Worm (Caenorhabditis elegans) whole organism, L2 larva: ENCODE results near the gene K11H3.8.
A peak's percentile ranks its signal among the peaks of the same experiment; 100 is the strongest.

Experiments
- C34F6.9 ChIP-seq: fragments of 150-350 bp; optimal IDR thresholded peaks from 2 replicates; lab custom pipeline; 2014; ENCODE audit warnings: missing biosample characterization, missing genetic modification characterization
- F13H6.1 ChIP-seq: sonication (generic microtip); optimal IDR thresholded peaks from 2 replicates; lab custom pipeline; 2016; ENCODE audit warnings: missing genetic modification characterization, missing compliant biosample characterization
- R02D3.7 ChIP-seq: fragments of 150-350 bp; optimal IDR thresholded peaks from 2 replicates; lab custom pipeline; 2014; ENCODE audit warnings: missing biosample characterization, missing genetic modification characterization
- Y55F3AM.14 ChIP-seq: fragments of 200-800 bp; sonication (Bioruptor generic); optimal IDR thresholded peaks from 2 replicates; lab custom pipeline; 2018; ENCODE audit warnings: mild to moderate bottlenecking, missing genetic modification characterization, missing compliant biosample characterization
- ZK546.5 ChIP-seq: sonication (generic microtip); optimal IDR thresholded peaks from 2 replicates; lab custom pipeline; 2017; ENCODE audit warnings: missing biosample characterization, missing genetic modification characterization
- alr-1 ChIP-seq: fragments of 150-350 bp; optimal IDR thresholded peaks from 2 replicates; lab custom pipeline; 2014; ENCODE audit warnings: missing biosample characterization, missing genetic modification characterization
- aly-2 ChIP-seq: fragments of 150-350 bp; optimal IDR thresholded peaks from 2 replicates; lab custom pipeline; 2014; ENCODE audit warnings: missing biosample characterization, missing genetic modification characterization
- ama-1 ChIP-seq: fragments of 150-350 bp; optimal IDR thresholded peaks from 2 replicates; lab custom pipeline; 2018; ENCODE audit warnings: inconsistent platforms
- blmp-1 ChIP-seq: sonication (generic microtip); optimal IDR thresholded peaks from 2 replicates; lab custom pipeline; 2017; ENCODE audit warnings: missing genetic modification characterization, mild to moderate bottlenecking, missing compliant biosample characterization, antibody characterized with exemption, moderate library complexity; ENCODE audit not compliant: insufficient read depth
- ceh-16 ChIP-seq: fragments of 150-350 bp; optimal IDR thresholded peaks from 2 replicates; lab custom pipeline; 2014; ENCODE audit warnings: missing biosample characterization, missing genetic modification characterization
- ceh-82 ChIP-seq: fragments of 150-350 bp; optimal IDR thresholded peaks from 2 replicates; lab custom pipeline; 2014; ENCODE audit warnings: missing biosample characterization, missing genetic modification characterization
- crh-2 ChIP-seq: sonication (generic microtip); optimal IDR thresholded peaks from 2 replicates; lab custom pipeline; 2017; ENCODE audit warnings: missing biosample characterization, missing genetic modification characterization
- dmd-4 ChIP-seq: sonication (generic microtip); optimal IDR thresholded peaks from 2 replicates; lab custom pipeline; 2017; ENCODE audit warnings: missing biosample characterization, missing genetic modification characterization
- egl-27 ChIP-seq: sonication (generic microtip); optimal IDR thresholded peaks from 3 replicates; lab custom pipeline; 2017; ENCODE audit warnings: missing biosample characterization, missing genetic modification reagents, missing genetic modification characterization
- elt-1 ChIP-seq: fragments of 150-350 bp; optimal IDR thresholded peaks from 2 replicates; lab custom pipeline; 2014; ENCODE audit warnings: missing biosample characterization, missing genetic modification characterization
- elt-3 ChIP-seq: sonication (generic microtip); optimal IDR thresholded peaks from 2 replicates; lab custom pipeline; 2017; ENCODE audit warnings: missing biosample characterization, missing genetic modification characterization
- fos-1 ChIP-seq: fragments of 150-350 bp; optimal IDR thresholded peaks from 2 replicates; lab custom pipeline; 2014; ENCODE audit warnings: missing biosample characterization, missing genetic modification characterization
- gmeb-1 ChIP-seq: fragments of 150-350 bp; optimal IDR thresholded peaks from 2 replicates; lab custom pipeline; 2014; ENCODE audit warnings: missing biosample characterization, missing genetic modification characterization
- lin-11 ChIP-seq: fragments of 150-350 bp; sonication (generic microtip); optimal IDR thresholded peaks from 2 replicates; lab custom pipeline; 2014; ENCODE audit warnings: missing biosample characterization, missing genetic modification characterization, inconsistent platforms, mixed read lengths
- lin-13 ChIP-seq: fragments of 150-350 bp; optimal IDR thresholded peaks from 2 replicates; lab custom pipeline; 2014; ENCODE audit warnings: missing biosample characterization, missing genetic modification reagents, missing genetic modification characterization
- lin-39 ChIP-seq: fragments of 150-350 bp; optimal IDR thresholded peaks from 2 replicates; lab custom pipeline; 2014; ENCODE audit warnings: missing biosample characterization, missing genetic modification reagents, missing genetic modification characterization
- lsy-2 ChIP-seq, 2 experiments: fragments of 150-350 bp in 1 of 2; sonication (generic microtip) in 1 of 2; optimal IDR thresholded peaks; 2 replicates each; lab custom pipeline; 2014 to 2017; ENCODE audit warnings: missing biosample characterization in 2 of 2, missing genetic modification characterization in 2 of 2
- mab-5 ChIP-seq: fragments of 150-350 bp; optimal IDR thresholded peaks from 2 replicates; lab custom pipeline; 2014; ENCODE audit warnings: missing biosample characterization, missing genetic modification characterization
- mbf-1 ChIP-seq: sonication (generic microtip); optimal IDR thresholded peaks from 2 replicates; lab custom pipeline; 2017; ENCODE audit warnings: missing biosample characterization, missing genetic modification characterization
- mdl-1 ChIP-seq, 2 experiments: fragments of 150-350 bp in 1 of 2; sonication (generic microtip) in 1 of 2; optimal IDR thresholded peaks; 2 replicates each; lab custom pipeline; 2017; ENCODE audit warnings: missing biosample characterization in 2 of 2, missing genetic modification characterization in 2 of 2
- nhr-10 ChIP-seq: sonication (generic microtip); optimal IDR thresholded peaks from 2 replicates; lab custom pipeline; 2017; ENCODE audit warnings: missing biosample characterization, missing genetic modification characterization
- nhr-11 ChIP-seq: fragments of 150-350 bp; optimal IDR thresholded peaks from 2 replicates; lab custom pipeline; 2014; ENCODE audit warnings: missing biosample characterization, missing genetic modification characterization
- nhr-12 ChIP-seq: fragments of 150-350 bp; optimal IDR thresholded peaks from 2 replicates; lab custom pipeline; 2014; ENCODE audit warnings: missing biosample characterization, missing genetic modification characterization
- nhr-129 ChIP-seq: fragments of 150-350 bp; optimal IDR thresholded peaks from 2 replicates; lab custom pipeline; 2014; ENCODE audit warnings: missing biosample characterization, missing genetic modification characterization
- nhr-21 ChIP-seq: fragments of 150-350 bp; optimal IDR thresholded peaks from 2 replicates; lab custom pipeline; 2014; ENCODE audit warnings: missing biosample characterization, missing genetic modification characterization
- nhr-23 ChIP-seq: fragments of 150-350 bp; optimal IDR thresholded peaks from 2 replicates; lab custom pipeline; 2014; ENCODE audit warnings: missing biosample characterization, missing genetic modification reagents, missing genetic modification characterization
- nhr-237 ChIP-seq: fragments of 150-350 bp; optimal IDR thresholded peaks from 2 replicates; lab custom pipeline; 2014; ENCODE audit warnings: missing biosample characterization, missing genetic modification characterization
- nhr-25 ChIP-seq: fragments of 150-350 bp; sonication (generic microtip); optimal IDR thresholded peaks from 3 replicates; lab custom pipeline; 2014; ENCODE audit warnings: missing biosample characterization, missing genetic modification characterization
- nhr-6 ChIP-seq: fragments of 150-350 bp; optimal IDR thresholded peaks from 2 replicates; lab custom pipeline; 2014; ENCODE audit warnings: missing biosample characterization, missing genetic modification characterization
- nhr-77 ChIP-seq: fragments of 150-350 bp; optimal IDR thresholded peaks from 2 replicates; lab custom pipeline; 2014; ENCODE audit warnings: missing biosample characterization, missing genetic modification characterization
- peb-1 ChIP-seq: fragments of 150-350 bp; optimal IDR thresholded peaks from 2 replicates; lab custom pipeline; 2014; ENCODE audit warnings: missing biosample characterization, missing genetic modification characterization
- sem-4 ChIP-seq: fragments of 150-350 bp; optimal IDR thresholded peaks from 2 replicates; lab custom pipeline; 2014; ENCODE audit warnings: missing biosample characterization, missing genetic modification reagents, missing genetic modification characterization
- skn-1 ChIP-seq: sonication (generic microtip); optimal IDR thresholded peaks from 2 replicates; lab custom pipeline; 2017; ENCODE audit warnings: missing biosample characterization, missing genetic modification characterization
- sma-3 ChIP-seq: sonication (generic microtip); optimal IDR thresholded peaks from 2 replicates; lab custom pipeline; 2016; ENCODE audit warnings: missing genetic modification reagents, missing genetic modification characterization, missing compliant biosample characterization
- sma-9 ChIP-seq, 2 experiments: fragments of 150-350 bp in 1 of 2; sonication (generic microtip) in 1 of 2; optimal IDR thresholded peaks; 2 replicates each; lab custom pipeline; 2014 to 2016; ENCODE audit warnings: missing genetic modification characterization in 2 of 2, mild to moderate bottlenecking in 1 of 2, missing biosample characterization in 1 of 2, missing compliant biosample characterization in 1 of 2, missing genetic modification reagents in 1 of 2, moderate library complexity in 1 of 2
- snpc-4 ChIP-seq: fragments of 150-350 bp; optimal IDR thresholded peaks from 2 replicates; lab custom pipeline; 2014; ENCODE audit warnings: missing biosample characterization, missing genetic modification characterization
- unc-39 ChIP-seq: fragments of 150-350 bp; optimal IDR thresholded peaks from 2 replicates; lab custom pipeline; 2014; ENCODE audit warnings: missing biosample characterization, missing genetic modification characterization
- unc-55 ChIP-seq: fragments of 150-350 bp; sonication (generic microtip); optimal IDR thresholded peaks from 3 replicates; lab custom pipeline; 2014; ENCODE audit warnings: missing biosample characterization, missing genetic modification reagents, missing genetic modification characterization
- unc-62 ChIP-seq: fragments of 150-350 bp; optimal IDR thresholded peaks from 2 replicates; lab custom pipeline; 2014; ENCODE audit warnings: missing biosample characterization, missing genetic modification reagents, missing genetic modification characterization
- zag-1 ChIP-seq: fragments of 150-350 bp; optimal IDR thresholded peaks from 2 replicates; lab custom pipeline; 2014; ENCODE audit warnings: missing biosample characterization, missing genetic modification characterization
- ztf-1 ChIP-seq: fragments of 200-800 bp; sonication (Bioruptor generic); conservative IDR thresholded peaks from 2 replicates; pipeline ENCODE4 v1.3.6; 2022; ENCODE audit warnings: missing genetic modification characterization, missing compliant biosample characterization
- ztf-11 ChIP-seq: sonication (generic microtip); optimal IDR thresholded peaks from 2 replicates; lab custom pipeline; 2017; ENCODE audit warnings: missing biosample characterization, missing genetic modification characterization
- ztf-4 ChIP-seq: fragments of 150-350 bp; optimal IDR thresholded peaks from 2 replicates; lab custom pipeline; 2014; ENCODE audit warnings: missing biosample characterization, missing genetic modification characterization

The K11H3.8 gene

ce11 chrIII:9806968-9807559 lies 27.9 kb upstream of the K11H3.8 start, which contains the start of gene ZK632.4:
Gene ZK632.4 (minus strand): TSS chrIII:9807454.
- peak; percentile 56 for TF ChIP-seq sma-9 (GFP tag; optimal IDR thresholded peaks at IDR 0.05; lab: Kevin White, UChicago)
- TF ChIP-seq sma-9 (tag; optimal IDR thresholded peaks at IDR 0.05; lab: Kevin White, UChicago): no peak
- no peak for TF ChIP-seq mbf-1 (tag; lab: Kevin White, UChicago)
- no peak for TF ChIP-seq fos-1 (tag; lab: Kevin White, UChicago)
- no peak for TF ChIP-seq dmd-4
- TF ChIP-seq aly-2 (tag; lab: Kevin White, UChicago): no peak
- TF ChIP-seq elt-1 (tag; lab: Kevin White, UChicago): no peak
- no peak for TF ChIP-seq Y55F3AM.14 (GFP tag; lab: Kevin White, UChicago)
- TF ChIP-seq lin-11 (tag; lab: Kevin White, UChicago): no peak
- peak; percentile 28 for TF ChIP-seq nhr-25 (tag; lab: Kevin White, UChicago)
- no peak for TF ChIP-seq nhr-12 (tag; lab: Kevin White, UChicago)
- no peak for TF ChIP-seq ztf-1
- no peak for TF ChIP-seq zag-1 (tag; lab: Kevin White, UChicago)
- TF ChIP-seq nhr-237: no peak
- TF ChIP-seq ceh-16 (tag; lab: Kevin White, UChicago): no peak
- TF ChIP-seq unc-55 (GFP tag; lab: Kevin White, UChicago): no peak
- no peak for TF ChIP-seq sma-3
- TF ChIP-seq elt-3: no peak
- TF ChIP-seq nhr-129 (tag; lab: Kevin White, UChicago): peak; percentile 10
- TF ChIP-seq, all 48 proteins: peak for 3

ce11 chrIII:9807560-9808046 lies 27.4 kb upstream of the K11H3.8 start:
- TF ChIP-seq F13H6.1 (tag; lab: Kevin White, UChicago) (no peak), mdl-1 (tag; optimal IDR thresholded peaks at IDR 0.05; lab: Kevin White, UChicago) (peak in 1 of 2 experiments; percentile 28), Y55F3AM.14 (GFP tag; lab: Kevin White, UChicago) (peak; percentile 3), nhr-23 (tag; lab: Kevin White, UChicago) (no peak), sem-4 (tag; lab: Kevin White, UChicago) (no peak), nhr-12 (tag; lab: Kevin White, UChicago) (no peak), egl-27 (tag; lab: Kevin White, UChicago) (no peak), unc-55 (GFP tag; lab: Kevin White, UChicago) (no peak), ZK546.5 (tag; lab: Kevin White, UChicago) (no peak), ztf-1 (no peak), fos-1 (tag; lab: Kevin White, UChicago) (no peak), snpc-4 (no peak), lin-11 (tag; lab: Kevin White, UChicago) (no peak), mab-5 (tag; lab: Kevin White, UChicago) (no peak), elt-1 (tag; lab: Kevin White, UChicago) (no peak), ceh-16 (tag; lab: Kevin White, UChicago) (no peak), ztf-4 (tag; lab: Kevin White, UChicago) (peak; percentile 14), unc-39 (no peak), ama-1 (lab: Kevin White, UChicago) (peak; percentile 80), unc-62 (no peak), nhr-25 (tag; lab: Kevin White, UChicago) (peak; percentile 75), dmd-4 (no peak), skn-1 (no peak), sma-3 (peak; percentile 61), blmp-1 (tag; lab: Kevin White, UChicago) (peak; percentile 46), sma-9 (GFP tag; optimal IDR thresholded peaks at IDR 0.05; lab: Kevin White, UChicago) (peak; percentile 62), sma-9 (tag; optimal IDR thresholded peaks at IDR 0.05; lab: Kevin White, UChicago) (no peak), lin-39 (tag; lab: Kevin White, UChicago) (no peak), nhr-237 (no peak), nhr-6 (no peak), ceh-82 (tag; lab: Kevin White, UChicago) (no peak), nhr-11 (tag; lab: Kevin White, UChicago) (no peak), elt-3 (no peak), peb-1 (no peak), nhr-21 (tag; lab: Kevin White, UChicago) (peak; percentile 63), R02D3.7 (tag; lab: Kevin White, UChicago) (no peak), crh-2 (tag; lab: Kevin White, UChicago) (peak; percentile 23), nhr-129 (tag; lab: Kevin White, UChicago) (peak; percentile 13), mbf-1 (tag; lab: Kevin White, UChicago) (no peak), nhr-77 (tag; lab: Kevin White, UChicago) (no peak), aly-2 (tag; lab: Kevin White, UChicago) (no peak), alr-1 (no peak), gmeb-1 (tag; lab: Kevin White, UChicago) (peak; percentile 52), lsy-2 (tag; optimal IDR thresholded peaks at IDR 0.05; lab: Kevin White, UChicago) (peak in 1 of 2 experiments; percentile 26), ztf-11 (tag; lab: Kevin White, UChicago) (no peak), C34F6.9 (tag; lab: Kevin White, UChicago) (no peak), zag-1 (tag; lab: Kevin White, UChicago) (no peak), nhr-10 (no peak), lin-13 (GFP tag; lab: Kevin White, UChicago) (no peak)
- TF ChIP-seq, all 48 proteins: peak for 13
